Worm (Caenorhabditis elegans): ENCODE results near the gene F13H8.5.

ce11 chrII:6257220-6257877, 1.4 kb upstream of the F13H8.5 start:
- TF ChIP-seq pha-4 (tag; optimal IDR thresholded peaks at IDR 0.05) (no peak), unc-62 (GFP tag; optimal IDR thresholded peaks at IDR 0.05) (no peak), unc-39 (tag; optimal IDR thresholded peaks at IDR 0.05) (no peak), lin-32 (GFP tag; optimal IDR thresholded peaks at IDR 0.05) (no peak), ztf-11 (tag; optimal IDR thresholded peaks at IDR 0.05) (no peak), nhr-12 (tag; optimal IDR thresholded peaks at IDR 0.05) (no peak), nhr-76 (tag; optimal IDR thresholded peaks at IDR 0.05) (no peak), mep-1 (tag; optimal IDR thresholded peaks at IDR 0.05) (no peak), sem-2 (GFP tag; optimal IDR thresholded peaks at IDR 0.05) (no peak), ces-1 (GFP tag; optimal IDR thresholded peaks at IDR 0.05) (no peak)

Data from whole organism, mixed stage, embryonic.